Worm (Caenorhabditis elegans): Measurements from ENCODE around the gene pdf-2.

DNA sequence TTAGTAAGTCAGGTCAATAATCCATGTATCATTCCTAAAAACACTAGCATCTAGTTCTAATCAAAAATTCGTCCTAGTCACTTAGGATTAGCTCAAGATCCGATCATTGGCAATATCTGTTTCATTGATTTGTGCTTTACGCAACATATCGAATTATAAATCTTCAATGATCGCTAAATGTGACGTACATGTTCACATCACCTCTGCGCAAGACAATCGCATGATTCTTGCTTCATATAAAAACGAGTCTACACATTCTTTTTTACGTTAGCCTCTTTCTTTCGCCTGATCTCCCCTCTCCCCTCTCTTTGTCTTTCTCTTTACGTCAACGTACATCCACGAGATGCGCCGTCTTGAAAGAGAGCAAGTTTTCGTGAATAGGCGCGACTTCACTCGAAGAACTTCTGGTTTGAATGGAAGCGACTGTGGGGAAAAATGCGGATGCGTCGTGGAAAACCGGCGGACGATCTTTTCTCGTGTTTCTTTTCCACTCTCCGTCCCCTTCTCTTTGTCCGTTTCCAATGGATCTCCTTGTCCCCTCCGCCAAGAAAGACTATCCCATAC lies 46.8 kb upstream of the pdf-2 start:
- TF ChIP-seq daf-19 (GFP tag; conservative IDR thresholded peaks at IDR 0.05) (no peak), nhr-237 (tag; optimal IDR thresholded peaks at IDR 0.05) (no peak), nhr-41 (GFP tag; IDR thresholded peaks at IDR 0.05) (no peak)

All from whole organism, L4 larva.